Worm (Caenorhabditis elegans): Measurements from ENCODE around the gene ZC455.1.

DNA sequence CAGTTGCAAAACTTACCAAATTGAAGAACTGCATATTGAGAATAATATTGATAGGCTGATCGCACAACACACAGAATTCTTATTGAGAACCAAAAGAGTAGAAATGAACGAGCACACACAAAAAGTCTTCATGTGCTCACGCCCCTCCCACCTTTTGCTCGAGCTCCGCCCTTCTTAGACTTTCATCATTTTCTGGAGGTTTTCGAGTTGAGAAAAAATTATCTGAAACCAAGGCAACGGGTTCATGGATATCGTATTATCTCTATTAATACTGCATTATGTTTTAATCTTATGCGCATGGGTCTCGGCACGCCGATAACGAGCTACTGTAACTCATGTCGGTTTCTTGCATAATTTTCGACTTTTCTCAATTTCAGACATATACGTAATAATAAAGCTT is 47.4 kb upstream of the ZC455.1 start, which contains the start of gene R11D1.12:
- no peak for TF ChIP-seq him-1 (tag; optimal IDR thresholded peaks at IDR 0.05)
- TF ChIP-seq dao-5 (tag; optimal IDR thresholded peaks at IDR 0.05), result no peak
